Worm (Caenorhabditis elegans): ENCODE data around the gene C03G6.6.

DNA sequence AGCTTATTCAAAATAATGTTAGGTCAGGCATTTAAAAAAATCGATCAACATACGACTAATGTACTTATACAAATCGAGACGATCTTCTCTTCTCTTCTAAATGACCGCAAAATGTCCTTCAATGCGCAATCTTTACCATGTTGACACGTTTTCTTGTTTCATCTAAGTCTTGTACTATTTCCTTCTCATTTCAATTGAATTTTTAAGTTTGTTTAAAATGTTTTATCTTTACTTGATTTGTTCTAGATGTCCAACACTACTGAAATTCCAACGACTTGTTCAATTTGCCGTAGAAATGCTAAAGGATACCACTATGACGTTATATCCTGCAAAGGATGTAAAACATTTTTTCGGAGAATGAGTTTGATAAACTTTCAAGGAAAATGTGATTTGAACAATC is 15.3 kb upstream of the C03G6.6 start, which contains the start of the genes nhr-263 and nhr-148:
- no peak for TF ChIP-seq egl-27 (tag; optimal IDR thresholded peaks at IDR 0.05)
- no peak for TF ChIP-seq fos-1 (tag; optimal IDR thresholded peaks at IDR 0.05)
- TF ChIP-seq sma-3 (GFP tag; optimal IDR thresholded peaks at IDR 0.05): no peak
- TF ChIP-seq elt-3 (tag; optimal IDR thresholded peaks at IDR 0.05): no peak
- TF ChIP-seq ztf-4 (tag; optimal IDR thresholded peaks at IDR 0.05): no peak

All from whole organism, L2 larva.